Worm (Caenorhabditis elegans) whole organism, L1 larva: Measurements from ENCODE around the gene K06H6.1.

Experiments used
- C16A3.4 ChIP-seq: fragments of 150-350 bp; optimal IDR thresholded peaks from 2 replicates; lab custom pipeline; 2014; ENCODE audit warnings: missing biosample characterization, missing genetic modification characterization
- alr-1 ChIP-seq: fragments of 200-800 bp; sonication (Bioruptor generic); optimal IDR thresholded peaks from 2 replicates; lab custom pipeline; 2018; ENCODE audit warnings: borderline replicate concordance, mild to moderate bottlenecking, missing genetic modification characterization, missing compliant biosample characterization
- ama-1 ChIP-seq: fragments of 150-350 bp; optimal IDR thresholded peaks from 2 replicates; lab custom pipeline; 2014
- ceh-82 ChIP-seq, 3 experiments: fragments of 150-350 bp in 1 of 3; sonication (generic microtip) in 2 of 3; optimal IDR thresholded peaks; 2 replicates each; lab custom pipeline; 2014 to 2017; ENCODE audit warnings: missing biosample characterization in 3 of 3, missing genetic modification characterization in 3 of 3
- efl-1 ChIP-seq, 4 experiments: fragments of 150-350 bp; optimal IDR thresholded peaks in 3 of 4; peaks in 1 of 4; 1 replicate in 1 of 4; 2 replicates in 3 of 4; lab custom pipeline; 2014; ENCODE audit warnings: missing biosample characterization in 2 of 4, missing genetic modification characterization in 2 of 4, missing genetic modification reagents in 2 of 4
- efl-3 ChIP-seq: fragments of 200-800 bp; sonication (Bioruptor generic); optimal IDR thresholded peaks from 2 replicates; lab custom pipeline; 2018; ENCODE audit warnings: mild to moderate bottlenecking, missing genetic modification characterization, missing compliant biosample characterization
- fkh-10 ChIP-seq: sonication (generic microtip); optimal IDR thresholded peaks from 2 replicates; lab custom pipeline; 2017; ENCODE audit warnings: missing biosample characterization, missing genetic modification reagents, missing genetic modification characterization
- lin-13 ChIP-seq: fragments of 150-350 bp; optimal IDR thresholded peaks from 2 replicates; lab custom pipeline; 2014; ENCODE audit warnings: missing biosample characterization, missing genetic modification reagents, missing genetic modification characterization
- lin-15B ChIP-seq: fragments of 150-350 bp; sonication (generic microtip); optimal IDR thresholded peaks from 3 replicates; lab custom pipeline; 2014; ENCODE audit warnings: missing biosample characterization, missing genetic modification characterization
- nhr-11 ChIP-seq: fragments of 150-350 bp; optimal IDR thresholded peaks from 2 replicates; lab custom pipeline; 2014; ENCODE audit warnings: missing biosample characterization, missing genetic modification characterization
- pqm-1 ChIP-seq: sonication (generic microtip); optimal IDR thresholded peaks from 3 replicates; lab custom pipeline; 2017; ENCODE audit warnings: missing biosample characterization, missing genetic modification characterization
- snpc-4 ChIP-seq: fragments of 150-350 bp; optimal IDR thresholded peaks from 2 replicates; lab custom pipeline; 2014; ENCODE audit warnings: missing biosample characterization, missing genetic modification characterization
- sup-37 ChIP-seq: fragments of 200-800 bp; sonication (Bioruptor generic); optimal IDR thresholded peaks from 2 replicates; lab custom pipeline; 2018; ENCODE audit warnings: mild to moderate bottlenecking, missing genetic modification characterization, missing compliant biosample characterization

ce11 chrV:541470-541869, 46.4 kb upstream of the K06H6.1 start:
- TF ChIP-seq sup-37 (no peak), efl-3 (no peak), ceh-82 (tag; optimal IDR thresholded peaks at IDR 0.05; lab: Kevin White, UChicago) (no peak), C16A3.4 (no peak), nhr-11 (tag; lab: Kevin White, UChicago) (no peak), pqm-1 (no peak), fkh-10 (GFP tag; lab: Kevin White, UChicago) (no peak), lin-15B (tag; lab: Kevin White, UChicago) (no peak), ama-1 (no peak), lin-13 (GFP tag; lab: Kevin White, UChicago) (no peak), efl-1 (optimal IDR thresholded peaks at IDR 0.05; lab: Kevin White, UChicago) (no peak), efl-1 (GFP tag; optimal IDR thresholded peaks at IDR 0.05 in 1 of 2; lab: Kevin White, UChicago) (no peak), snpc-4 (no peak), alr-1 (tag; lab: Kevin White, UChicago) (no peak)
